Fruit fly (Drosophila melanogaster) whole organism, embryonic: Measurements from ENCODE around the gene CG6961.

Experiments
- Ada2b ChIP-seq: fragments of 200-800 bp; sonication (Bioruptor generic); IDR thresholded peaks from 2 replicates; pipeline ENCODE4 v1.3.6; 2022; ENCODE audit warnings: missing biosample characterization, missing genetic modification characterization
- Asciz ChIP-seq: fragments of 200-800 bp; sonication (Bioruptor generic); optimal IDR thresholded peaks from 2 replicates; lab custom pipeline; 2017; ENCODE audit warnings: missing biosample characterization, mild to moderate bottlenecking, missing genetic modification characterization, missing genetic modification reagents
- Atf6 ChIP-seq: fragments of 200-800 bp; sonication (Bioruptor generic); IDR thresholded peaks from 2 replicates; pipeline ENCODE4 v1.3.6; 2022; ENCODE audit warnings: missing biosample characterization, missing genetic modification characterization
- B-H2 ChIP-seq: fragments of 200-800 bp; sonication (Bioruptor generic); optimal IDR thresholded peaks from 2 replicates; lab custom pipeline; 2018; ENCODE audit warnings: missing biosample characterization, mild to moderate bottlenecking, missing genetic modification characterization
- CG10147 ChIP-seq: fragments of 200-800 bp; sonication (Bioruptor generic); optimal IDR thresholded peaks from 2 replicates; lab custom pipeline; 2019; ENCODE audit warnings: missing biosample characterization, mild to moderate bottlenecking, missing genetic modification characterization, moderate library complexity
- CG12104 ChIP-seq: fragments of 200-800 bp; sonication (Bioruptor generic); optimal IDR thresholded peaks from 3 replicates; lab custom pipeline; 2016; ENCODE audit warnings: missing biosample characterization, missing genetic modification characterization
- CG12659 ChIP-seq: fragments of 200-800 bp; sonication (Bioruptor generic); optimal IDR thresholded peaks from 3 replicates; lab custom pipeline; 2017; ENCODE audit warnings: mild to moderate bottlenecking, missing biosample characterization, missing genetic modification reagents, missing genetic modification characterization
- CG14710 ChIP-seq: fragments of 200-800 bp; sonication (Bioruptor generic); optimal IDR thresholded peaks from 3 replicates; lab custom pipeline; 2019; ENCODE audit warnings: missing biosample characterization, mild to moderate bottlenecking, missing genetic modification characterization, moderate library complexity
- CG1603 ChIP-seq: fragments of 200-800 bp; sonication (Bioruptor generic); optimal IDR thresholded peaks from 2 replicates; lab custom pipeline; 2019; ENCODE audit warnings: missing biosample characterization, mild to moderate bottlenecking, missing genetic modification characterization, moderate library complexity
- CG1647 ChIP-seq: fragments of 200-800 bp; sonication (Bioruptor generic); optimal IDR thresholded peaks from 3 replicates; lab custom pipeline; 2016; ENCODE audit warnings: missing biosample characterization, missing genetic modification characterization
- CG16779 ChIP-seq: fragments of 200-800 bp; sonication (Bioruptor generic); IDR thresholded peaks from 2 replicates; pipeline ENCODE4 v1.3.6; 2022; ENCODE audit warnings: missing biosample characterization, missing genetic modification characterization
- CG16863 ChIP-seq: fragments of 200-800 bp; sonication (Bioruptor generic); optimal IDR thresholded peaks from 3 replicates; lab custom pipeline; 2016; ENCODE audit warnings: missing biosample characterization, missing genetic modification characterization
- CG17328 ChIP-seq: fragments of 200-800 bp; sonication (Bioruptor generic); IDR thresholded peaks from 2 replicates; pipeline ENCODE4 v1.3.6; 2022; ENCODE audit warnings: missing biosample characterization, missing genetic modification characterization
- CG17612 ChIP-seq: fragments of 200-800 bp; sonication (Bioruptor generic); IDR thresholded peaks from 2 replicates; pipeline ENCODE4 v1.3.6; 2022; ENCODE audit warnings: missing biosample characterization, missing genetic modification characterization
- CG1832 ChIP-seq: fragments of 200-800 bp; sonication (Bioruptor generic); optimal IDR thresholded peaks from 2 replicates; lab custom pipeline; 2017; ENCODE audit warnings: missing biosample characterization, mild to moderate bottlenecking, missing genetic modification characterization, inconsistent platforms
- CG31224 ChIP-seq: fragments of 200-800 bp; sonication (Bioruptor generic); IDR thresholded peaks from 2 replicates; pipeline ENCODE4 v1.3.6; 2022; ENCODE audit warnings: missing biosample characterization, missing genetic modification characterization
- CG34376 ChIP-seq: fragments of 200-800 bp; sonication (Bioruptor generic); optimal IDR thresholded peaks from 2 replicates; lab custom pipeline; 2018; ENCODE audit warnings: missing biosample characterization, mild to moderate bottlenecking, missing genetic modification characterization
- CG4360 ChIP-seq: fragments of 200-800 bp; sonication (Bioruptor generic); IDR thresholded peaks from 2 replicates; pipeline ENCODE4 v1.3.6; 2022; ENCODE audit warnings: missing biosample characterization, missing genetic modification characterization
- CG4424 ChIP-seq: fragments of 200-800 bp; sonication (Bioruptor generic); optimal IDR thresholded peaks from 3 replicates; lab custom pipeline; 2016; ENCODE audit warnings: missing biosample characterization, missing genetic modification characterization
- CG6689 ChIP-seq: fragments of 200-800 bp; sonication (Bioruptor generic); IDR thresholded peaks from 2 replicates; pipeline ENCODE4 v1.3.6; 2022; ENCODE audit warnings: missing biosample characterization, missing genetic modification characterization
- CG6765 ChIP-seq: fragments of 200-800 bp; sonication (Bioruptor generic); optimal IDR thresholded peaks from 3 replicates; lab custom pipeline; 2017; ENCODE audit warnings: missing biosample characterization, mild to moderate bottlenecking, missing genetic modification characterization
- CG7839 ChIP-seq: fragments of 200-800 bp; sonication (Bioruptor generic); optimal IDR thresholded peaks from 3 replicates; lab custom pipeline; 2018; ENCODE audit warnings: missing biosample characterization, mild to moderate bottlenecking, missing genetic modification characterization, moderate library complexity
- CG9797 ChIP-seq: fragments of 200-800 bp; sonication (Bioruptor generic); optimal IDR thresholded peaks from 3 replicates; lab custom pipeline; 2018; ENCODE audit warnings: missing biosample characterization, mild to moderate bottlenecking, missing genetic modification characterization
- CTCF ChIP-seq: fragments of 200-800 bp; sonication (Bioruptor generic); optimal IDR thresholded peaks from 2 replicates; lab custom pipeline; 2017; ENCODE audit warnings: missing biosample characterization, mild to moderate bottlenecking, missing genetic modification characterization, moderate library complexity
- D19A ChIP-seq: fragments of 200-800 bp; optimal IDR thresholded peaks from 3 replicates; lab custom pipeline; 2019; ENCODE audit warnings: missing biosample characterization, mild to moderate bottlenecking, missing genetic modification characterization, moderate library complexity
- Dll ChIP-seq: fragments of 200-800 bp; sonication (Bioruptor generic); IDR thresholded peaks from 4 replicates; pipeline ENCODE4 v1.3.6; 2022; ENCODE audit warnings: missing biosample characterization, missing genetic modification characterization; ENCODE audit not compliant: partially characterized antibody
- Fer2 ChIP-seq: fragments of 200-800 bp; sonication (Bioruptor generic); optimal IDR thresholded peaks from 2 replicates; lab custom pipeline; 2018; ENCODE audit warnings: missing biosample characterization, mild to moderate bottlenecking, missing genetic modification characterization, moderate library complexity
- HLH4C ChIP-seq: fragments of 200-800 bp; sonication (Bioruptor generic); IDR thresholded peaks from 3 replicates; pipeline ENCODE4 v1.3.6; 2022; ENCODE audit warnings: missing biosample characterization, missing genetic modification characterization; ENCODE audit not compliant: partially characterized antibody
- Neu2 ChIP-seq: fragments of 200-800 bp; sonication (Bioruptor generic); optimal IDR thresholded peaks from 3 replicates; lab custom pipeline; 2016; ENCODE audit warnings: missing biosample characterization, missing genetic modification characterization, borderline replicate concordance
- Taf1 ChIP-seq: fragments of 200-800 bp; sonication (Bioruptor generic); IDR thresholded peaks from 2 replicates; pipeline ENCODE4 v1.3.6; 2022; ENCODE audit warnings: missing biosample characterization, missing genetic modification characterization
- Vsx1 ChIP-seq: fragments of 200-800 bp; sonication (Bioruptor generic); optimal IDR thresholded peaks from 2 replicates; lab custom pipeline; 2017; ENCODE audit warnings: missing biosample characterization, mild to moderate bottlenecking, missing genetic modification characterization, missing genetic modification reagents
- ara ChIP-seq: fragments of 200-800 bp; sonication (Bioruptor generic); IDR thresholded peaks from 2 replicates; pipeline ENCODE4 v1.3.6; 2022; ENCODE audit warnings: missing biosample characterization, missing genetic modification characterization
- bowl ChIP-seq: fragments of 200-800 bp; sonication (Bioruptor generic); IDR thresholded peaks from 2 replicates; pipeline ENCODE4 v1.3.6; 2022; ENCODE audit warnings: missing biosample characterization, missing genetic modification characterization
- bsh ChIP-seq, 2 experiments: fragments of 200-800 bp; sonication (Bioruptor generic); optimal IDR thresholded peaks; 2 replicates each; lab custom pipeline; 2017 to 2018; ENCODE audit warnings: mild to moderate bottlenecking in 2 of 2, missing biosample characterization in 2 of 2, missing genetic modification characterization in 2 of 2, moderate library complexity in 1 of 2
- cwo ChIP-seq: fragments of 200-800 bp; sonication (Bioruptor generic); optimal IDR thresholded peaks from 3 replicates; lab custom pipeline; 2017; ENCODE audit warnings: missing biosample characterization, missing genetic modification characterization, mild to moderate bottlenecking, moderate library complexity, missing genetic modification reagents
- gcm ChIP-seq: fragments of 200-800 bp; sonication (Bioruptor generic); optimal IDR thresholded peaks from 2 replicates; lab custom pipeline; 2019; ENCODE audit warnings: missing biosample characterization, mild to moderate bottlenecking, missing genetic modification characterization, moderate library complexity
- gem ChIP-seq: fragments of 200-800 bp; sonication (Bioruptor generic); optimal IDR thresholded peaks from 2 replicates; lab custom pipeline; 2019; ENCODE audit warnings: missing biosample characterization, mild to moderate bottlenecking, missing genetic modification characterization, moderate library complexity
- lbe ChIP-seq: fragments of 200-800 bp; sonication (Bioruptor generic); optimal IDR thresholded peaks from 2 replicates; lab custom pipeline; 2016; ENCODE audit warnings: missing biosample characterization, mild to moderate bottlenecking, missing genetic modification characterization
- peb ChIP-seq: fragments of 200-800 bp; sonication (Bioruptor generic); IDR thresholded peaks from 2 replicates; pipeline ENCODE4 v1.3.6; 2022; ENCODE audit warnings: missing biosample characterization, missing genetic modification characterization
- pita ChIP-seq: fragments of 200-800 bp; sonication (Bioruptor generic); optimal IDR thresholded peaks from 2 replicates; lab custom pipeline; 2017; ENCODE audit warnings: missing biosample characterization, mild to moderate bottlenecking, missing genetic modification characterization
- repo ChIP-seq: fragments of 200-800 bp; sonication (Bioruptor generic); optimal IDR thresholded peaks from 2 replicates; lab custom pipeline; 2016; ENCODE audit warnings: missing biosample characterization, missing genetic modification characterization
- scrt ChIP-seq: fragments of 200-800 bp; sonication (Bioruptor generic); optimal IDR thresholded peaks from 2 replicates; lab custom pipeline; 2018; ENCODE audit warnings: missing biosample characterization, mild to moderate bottlenecking, missing genetic modification characterization, moderate library complexity
- sisA ChIP-seq: fragments of 200-800 bp; sonication (Bioruptor generic); IDR thresholded peaks from 2 replicates; pipeline ENCODE4 v1.3.6; 2022; ENCODE audit warnings: missing biosample characterization, missing genetic modification characterization
- stc ChIP-seq: fragments of 200-800 bp; sonication (Bioruptor generic); IDR thresholded peaks from 2 replicates; pipeline ENCODE4 v1.3.6; 2022; ENCODE audit warnings: missing biosample characterization, missing genetic modification characterization
- stwl ChIP-seq: fragments of 200-800 bp; sonication (Bioruptor generic); optimal IDR thresholded peaks from 3 replicates; lab custom pipeline; 2018; ENCODE audit warnings: missing biosample characterization, mild to moderate bottlenecking, missing genetic modification characterization, moderate library complexity
- sug ChIP-seq: fragments of 200-800 bp; optimal IDR thresholded peaks from 2 replicates; lab custom pipeline; 2019; ENCODE audit warnings: missing biosample characterization, mild to moderate bottlenecking, missing genetic modification characterization, moderate library complexity
- tio ChIP-seq: fragments of 200-800 bp; sonication (Bioruptor generic); optimal IDR thresholded peaks from 2 replicates; lab custom pipeline; 2017; ENCODE audit warnings: missing biosample characterization, missing genetic modification characterization, inconsistent platforms
- tll ChIP-seq, 2 experiments: fragments of 200-800 bp in 1 of 2; fragments of >200 bp in 1 of 2; sonication (Bioruptor generic) in 1 of 2; optimal IDR thresholded peaks; 2 replicates each; lab custom pipeline; 2017 to 2019; ENCODE audit warnings: missing biosample characterization in 2 of 2, missing genetic modification characterization in 2 of 2, mild to moderate bottlenecking in 1 of 2, moderate library complexity in 1 of 2
- tx ChIP-seq: fragments of 200-800 bp; sonication (Bioruptor generic); optimal IDR thresholded peaks from 2 replicates; lab custom pipeline; 2016; ENCODE audit warnings: missing biosample characterization, missing genetic modification characterization
- unpg ChIP-seq: fragments of 200-800 bp; sonication (Bioruptor generic); optimal IDR thresholded peaks from 3 replicates; lab custom pipeline; 2018; ENCODE audit warnings: missing biosample characterization, mild to moderate bottlenecking, missing genetic modification characterization, moderate library complexity
- wor ChIP-seq: fragments of 200-800 bp; sonication (Bioruptor generic); IDR thresholded peaks from 2 replicates; pipeline ENCODE4 v1.3.6; 2022; ENCODE audit warnings: missing biosample characterization, missing genetic modification characterization

The CG6961 gene

DNA sequence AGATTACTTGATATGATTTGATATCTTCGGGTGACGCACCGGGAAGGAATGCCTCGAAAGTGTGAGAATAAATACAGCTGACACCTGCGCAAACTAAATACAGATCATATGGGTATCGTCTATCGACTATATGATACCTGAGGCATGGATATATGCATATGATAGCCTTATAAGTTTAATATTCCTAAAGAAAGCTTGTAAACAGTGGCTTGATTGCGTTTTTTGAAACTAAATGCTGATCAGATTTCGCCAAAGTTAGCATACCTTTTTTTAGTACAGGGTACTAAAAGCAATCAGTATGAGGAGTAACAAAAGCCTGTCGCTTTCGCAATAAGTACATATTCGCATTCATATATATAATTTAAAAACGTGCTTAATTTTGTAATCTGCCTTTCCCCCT is 46.4 kb upstream of the CG6961 start (continued):
- no peak for TF ChIP-seq tll (GFP tag; optimal IDR thresholded peaks at IDR 0.05; lab: Kevin White, UChicago)
- TF ChIP-seq CG12659 (GFP tag; lab: Kevin White, UChicago), result no peak
- no peak for TF ChIP-seq wor (GFP tag; lab: Robert Waterston, UW)
- TF ChIP-seq CG1832 (GFP tag; lab: Kevin White, UChicago), result no peak
- no peak for TF ChIP-seq CTCF (GFP tag; lab: Kevin White, UChicago)
- TF ChIP-seq Dll (GFP tag; lab: Robert Waterston, UW), result no peak
- TF ChIP-seq Ada2b (GFP tag; lab: Robert Waterston, UW), result peak; percentile 50; the same call in 1 of the 2 replicates
- TF ChIP-seq pita (GFP tag; lab: Kevin White, UChicago), result no peak
- TF ChIP-seq tx (GFP tag; lab: Kevin White, UChicago), result no peak
- TF ChIP-seq CG34376, result no peak
- no peak for TF ChIP-seq CG17612
- peak; percentile 72 for TF ChIP-seq lbe (GFP tag; lab: Kevin White, UChicago)
- TF ChIP-seq Atf6, result peak; percentile 30; the same call in 1 of the 2 replicates
- peak; percentile 28 for TF ChIP-seq CG1647 (GFP tag; lab: Kevin White, UChicago)
- TF ChIP-seq sisA, result peak; percentile 32; the same call in 1 of the 2 replicates
- TF ChIP-seq Fer2 (tag; lab: Kevin White, UChicago), result no peak
- TF ChIP-seq sug (tag; lab: Kevin White, UChicago), result no peak
- peak; percentile 44 for TF ChIP-seq CG7839 (tag; lab: Kevin White, UChicago)
- TF ChIP-seq CG4424 (GFP tag; lab: Kevin White, UChicago), result no peak
- TF ChIP-seq Neu2 (GFP tag; lab: Kevin White, UChicago), result no peak
- no peak for TF ChIP-seq peb (GFP tag; lab: Robert Waterston, UW)
- TF ChIP-seq gem (tag; lab: Kevin White, UChicago), result peak; percentile 6
- TF ChIP-seq stwl (tag; lab: Kevin White, UChicago), result no peak
- no peak for TF ChIP-seq B-H2 (GFP tag; lab: Kevin White, UChicago)
- TF ChIP-seq CG10147 (GFP tag; lab: Kevin White, UChicago), result no peak
- no peak for TF ChIP-seq repo (GFP tag; lab: Kevin White, UChicago)
- TF ChIP-seq CG9797 (GFP tag; lab: Kevin White, UChicago), result no peak
- 0 out of 2 replicates have a peak, but pooled peaks have one; percentile 39 for TF ChIP-seq CG6689 (GFP tag; lab: Robert Waterston, UW)
- TF ChIP-seq gcm (GFP tag; lab: Kevin White, UChicago), result no peak
- TF ChIP-seq CG1603 (tag; lab: Kevin White, UChicago), result peak; percentile 27
- no peak for TF ChIP-seq unpg
- TF ChIP-seq Taf1 (GFP tag; lab: Robert Waterston, UW), result no peak
- TF ChIP-seq CG6765 (GFP tag; lab: Kevin White, UChicago), result no peak
- peak; percentile 41 for TF ChIP-seq cwo
- peak; percentile 53; the same call in 1 of the 2 replicates for TF ChIP-seq stc (GFP tag; lab: Robert Waterston, UW)
- TF ChIP-seq CG16779, result no peak
- TF ChIP-seq CG14710, result no peak
- peak; percentile 14 for TF ChIP-seq Asciz (GFP tag; lab: Kevin White, UChicago)
- no peak for TF ChIP-seq Vsx1 (GFP tag; lab: Kevin White, UChicago)
- TF ChIP-seq HLH4C (GFP tag; lab: Robert Waterston, UW), result no peak
- no peak for TF ChIP-seq D19A
- TF ChIP-seq CG16863, result no peak
- no peak for TF ChIP-seq scrt
- no peak for TF ChIP-seq bowl (GFP tag; lab: Robert Waterston, UW)
- no peak for TF ChIP-seq CG17328 (GFP tag; lab: Robert Waterston, UW)
- no peak for TF ChIP-seq tio (GFP tag; lab: Kevin White, UChicago)
- TF ChIP-seq CG4360 (GFP tag; lab: Robert Waterston, UW), result no peak
- TF ChIP-seq CG12104, result no peak
- no peak for TF ChIP-seq CG31224 (GFP tag; lab: Robert Waterston, UW)
- TF ChIP-seq bsh (GFP tag; optimal IDR thresholded peaks at IDR 0.05; lab: Kevin White, UChicago), result no peak
- TF ChIP-seq ara (GFP tag; lab: Robert Waterston, UW), result 0 out of 2 replicates have a peak, but pooled peaks have one; percentile 12
